Fruit fly (Drosophila melanogaster): ENCODE measurements around the gene cindr.

Gene cindr

dm6 chr3R:30811300-30812022 is 3.0 kb downstream of the cindr start:
- TF ChIP-seq Hr4 (GFP tag; optimal IDR thresholded peaks at IDR 0.05) (peak; percentile 59), fkh (GFP tag; optimal IDR thresholded peaks at IDR 0.05) (no peak), CG32006 (GFP tag; optimal IDR thresholded peaks at IDR 0.05) (peak; percentile 54), pdm3 (GFP tag; optimal IDR thresholded peaks at IDR 0.05) (peak; percentile 65), fd85E (GFP tag; optimal IDR thresholded peaks at IDR 0.05) (no peak), spab (GFP tag; optimal IDR thresholded peaks at IDR 0.05) (peak; percentile 2), CG15336 (GFP tag; IDR thresholded peaks at IDR 0.05) (peak; percentile 54), topi (GFP tag; optimal IDR thresholded peaks at IDR 0.05) (peak; percentile 70), CG7368 (GFP tag; optimal IDR thresholded peaks at IDR 0.05) (peak; percentile 54), Sox14 (GFP tag; optimal IDR thresholded peaks at IDR 0.05) (peak; percentile 15), Eip75B (GFP tag; optimal IDR thresholded peaks at IDR 0.05) (peak; percentile 72), CG6276 (GFP tag; optimal IDR thresholded peaks at IDR 0.05) (no peak), CG8119 (GFP tag; IDR thresholded peaks at IDR 0.05) (peak; percentile 55; the same call in 1 of the 3 replicates), vri (GFP tag; optimal IDR thresholded peaks at IDR 0.05) (peak; percentile 66), ss (GFP tag; optimal IDR thresholded peaks at IDR 0.05) (no peak), Eip93F (GFP tag; optimal IDR thresholded peaks at IDR 0.05) (peak; percentile 46), acj6 (GFP tag; optimal IDR thresholded peaks at IDR 0.05) (peak; percentile 62), salr (GFP tag; optimal IDR thresholded peaks at IDR 0.05) (peak in 1 of 2 experiments; percentile 31), esn (GFP tag; optimal IDR thresholded peaks at IDR 0.05) (peak; percentile 80), net (GFP tag; optimal IDR thresholded peaks at IDR 0.05) (peak; percentile 54), Blimp-1 (GFP tag; optimal IDR thresholded peaks at IDR 0.05) (peak; percentile 46), fd59A (GFP tag; optimal IDR thresholded peaks at IDR 0.05) (no peak), CG1621 (tag; optimal IDR thresholded peaks at IDR 0.05) (peak; percentile 27), CG3032 (tag; optimal IDR thresholded peaks at IDR 0.05) (peak; percentile 28), eg (GFP tag; IDR thresholded peaks at IDR 0.05) (peak; percentile 50; the same call in 1 of the 3 replicates), CG3919 (GFP tag; optimal IDR thresholded peaks at IDR 0.05) (peak; percentile 52), CG8632 (GFP tag; optimal IDR thresholded peaks at IDR 0.05) (peak; percentile 4), Hr39 (GFP tag; optimal IDR thresholded peaks at IDR 0.05) (peak; percentile 76), CG11902 (GFP tag; optimal IDR thresholded peaks at IDR 0.05) (no peak), CG8319 (GFP tag; optimal IDR thresholded peaks at IDR 0.05) (peak; percentile 35), CG6808 (GFP tag; optimal IDR thresholded peaks at IDR 0.05) (no peak), CG9139 (GFP tag; optimal IDR thresholded peaks at IDR 0.05) (no peak), CG31627 (GFP tag; optimal IDR thresholded peaks at IDR 0.05) (peak; percentile 79), achi (GFP tag; optimal IDR thresholded peaks at IDR 0.05) (peak; percentile 54), CG11294 (GFP tag; IDR thresholded peaks at IDR 0.05) (no peak), Sox15 (GFP tag; optimal IDR thresholded peaks at IDR 0.05) (no peak), CG10631 (GFP tag; optimal IDR thresholded peaks at IDR 0.05) (peak; percentile 41), cyc (GFP tag; optimal IDR thresholded peaks at IDR 0.05) (peak; percentile 57), CG6854 (GFP tag; optimal IDR thresholded peaks at IDR 0.05) (peak; percentile 5), svp (GFP tag) (peak; percentile 83), Smox (GFP tag; optimal IDR thresholded peaks at IDR 0.05) (peak; percentile 55), CG4318 (GFP tag; optimal IDR thresholded peaks at IDR 0.05) (no peak), CG6163 (GFP tag; IDR thresholded peaks at IDR 0.05) (peak; percentile 61; the same call in 2 of the 3 replicates), CG34406 (GFP tag; optimal IDR thresholded peaks at IDR 0.05) (peak; percentile 52), Gug (GFP tag; IDR thresholded peaks at IDR 0.05) (no peak), OdsH (GFP tag; optimal IDR thresholded peaks at IDR 0.05) (peak; percentile 58), dsx (GFP tag; optimal IDR thresholded peaks at IDR 0.05; ENCODE audit: poor library complexity, severe bottlenecking) (no peak), dac (GFP tag; optimal IDR thresholded peaks at IDR 0.05) (no peak), Hr38 (GFP tag; optimal IDR thresholded peaks at IDR 0.05) (no peak), CG16779 (tag; optimal IDR thresholded peaks at IDR 0.05) (no peak), lz (GFP tag; optimal IDR thresholded peaks at IDR 0.05) (peak; percentile 75)
